Fruit fly (Drosophila melanogaster) whole organism, prepupa: ENCODE measurements around the gene Dci.

ENCODE experiments used
- Blimp-1 ChIP-seq: fragments of 200-800 bp; sonication (Bioruptor generic); optimal IDR thresholded peaks from 3 replicates; lab custom pipeline; 2017; ENCODE audit warnings: missing biosample characterization, missing genetic modification characterization, mild to moderate bottlenecking, moderate library complexity, missing genetic modification reagents
- CG10631 ChIP-seq: fragments of 200-800 bp; sonication (Bioruptor generic); optimal IDR thresholded peaks from 2 replicates; lab custom pipeline; 2016; ENCODE audit warnings: missing biosample characterization, missing genetic modification characterization
- CG10669 ChIP-seq: fragments of 200-800 bp; sonication (Bioruptor generic); optimal IDR thresholded peaks from 3 replicates; lab custom pipeline; 2018; ENCODE audit warnings: missing biosample characterization, mild to moderate bottlenecking, missing genetic modification characterization, moderate library complexity
- CG11294 ChIP-seq: fragments of 200-800 bp; sonication (Bioruptor generic); IDR thresholded peaks from 2 replicates; pipeline ENCODE4 v1.3.6; 2022; ENCODE audit warnings: missing biosample characterization, missing genetic modification characterization
- CG11762 ChIP-seq: fragments of 200-800 bp; sonication (Bioruptor generic); optimal IDR thresholded peaks from 3 replicates; lab custom pipeline; 2016; ENCODE audit warnings: missing biosample characterization, missing genetic modification characterization; ENCODE audit not compliant: insufficient read depth
- CG11902 ChIP-seq: fragments of 200-800 bp; sonication (Bioruptor generic); optimal IDR thresholded peaks from 3 replicates; lab custom pipeline; 2016; ENCODE audit warnings: missing biosample characterization, missing genetic modification characterization
- CG15336 ChIP-seq: fragments of 200-800 bp; sonication (Bioruptor generic); IDR thresholded peaks from 2 replicates; pipeline ENCODE4 v1.3.6; 2022; ENCODE audit warnings: missing biosample characterization, missing genetic modification characterization
- CG1621 ChIP-seq: fragments of 200-800 bp; sonication (Bioruptor generic); optimal IDR thresholded peaks from 3 replicates; lab custom pipeline; 2018; ENCODE audit warnings: missing biosample characterization, mild to moderate bottlenecking, missing genetic modification characterization
- CG16779 ChIP-seq: fragments of 200-800 bp; sonication (Bioruptor generic); optimal IDR thresholded peaks from 3 replicates; lab custom pipeline; 2017; ENCODE audit warnings: missing biosample characterization, mild to moderate bottlenecking, missing genetic modification characterization
- CG3032 ChIP-seq: fragments of 200-800 bp; optimal IDR thresholded peaks from 2 replicates; lab custom pipeline; 2019; ENCODE audit warnings: missing biosample characterization, mild to moderate bottlenecking, missing genetic modification characterization, moderate library complexity
- CG31627 ChIP-seq: fragments of 200-800 bp; sonication (Bioruptor generic); optimal IDR thresholded peaks from 3 replicates; lab custom pipeline; 2016; ENCODE audit warnings: missing biosample characterization, missing genetic modification characterization
- CG32006 ChIP-seq: fragments of 200-800 bp; sonication (Bioruptor generic); optimal IDR thresholded peaks from 3 replicates; lab custom pipeline; 2017; ENCODE audit warnings: missing biosample characterization, mild to moderate bottlenecking, missing genetic modification characterization
- CG4318 ChIP-seq: fragments of 200-800 bp; sonication (Bioruptor generic); optimal IDR thresholded peaks from 3 replicates; lab custom pipeline; 2017; ENCODE audit warnings: missing biosample characterization, mild to moderate bottlenecking, missing genetic modification characterization
- CG6276 ChIP-seq: fragments of 200-800 bp; sonication (Bioruptor generic); optimal IDR thresholded peaks from 2 replicates; lab custom pipeline; 2017; ENCODE audit warnings: missing biosample characterization, mild to moderate bottlenecking, missing genetic modification characterization
- CG6792 ChIP-seq: fragments of 200-800 bp; sonication (Bioruptor generic); optimal IDR thresholded peaks from 3 replicates; lab custom pipeline; 2016; ENCODE audit warnings: missing biosample characterization, missing genetic modification characterization
- CG6808 ChIP-seq: fragments of 200-800 bp; sonication (Bioruptor generic); optimal IDR thresholded peaks from 3 replicates; lab custom pipeline; 2017; ENCODE audit warnings: missing biosample characterization, missing genetic modification characterization, mild to moderate bottlenecking, moderate library complexity, missing genetic modification reagents
- CG8119 ChIP-seq: fragments of 200-800 bp; sonication (Bioruptor generic); IDR thresholded peaks from 3 replicates; pipeline ENCODE4 v1.3.6; 2022; ENCODE audit warnings: missing biosample characterization, missing genetic modification characterization
- CG8319 ChIP-seq: fragments of 200-800 bp; sonication (Bioruptor generic); optimal IDR thresholded peaks from 3 replicates; lab custom pipeline; 2016; ENCODE audit warnings: missing biosample characterization, missing genetic modification characterization
- CG8632 ChIP-seq: fragments of 200-800 bp; sonication (Bioruptor generic); optimal IDR thresholded peaks from 3 replicates; lab custom pipeline; 2016; ENCODE audit warnings: missing biosample characterization, missing genetic modification characterization
- CG9139 ChIP-seq: fragments of 200-800 bp; sonication (Bioruptor generic); optimal IDR thresholded peaks from 3 replicates; lab custom pipeline; 2017; ENCODE audit warnings: missing biosample characterization, mild to moderate bottlenecking, missing genetic modification characterization
- Eip75B ChIP-seq: fragments of 200-800 bp; sonication (Bioruptor generic); optimal IDR thresholded peaks from 3 replicates; lab custom pipeline; 2016; ENCODE audit warnings: missing biosample characterization, missing genetic modification characterization
- Eip78C ChIP-seq: fragments of 200-800 bp; sonication (Bioruptor generic); peaks from one replicate; lab custom pipeline; 2016; ENCODE audit warnings: missing biosample characterization, missing genetic modification characterization
- Eip93F ChIP-seq: fragments of 200-800 bp; sonication (Bioruptor generic); optimal IDR thresholded peaks from 2 replicates; lab custom pipeline; 2016; ENCODE audit warnings: missing biosample characterization, mild to moderate bottlenecking, missing genetic modification characterization
- Ets96B ChIP-seq: fragments of 200-800 bp; optimal IDR thresholded peaks from 2 replicates; lab custom pipeline; 2019; ENCODE audit warnings: missing biosample characterization, mild to moderate bottlenecking, missing genetic modification characterization, moderate library complexity
- Gug ChIP-seq: fragments of 200-800 bp; sonication (Bioruptor generic); IDR thresholded peaks from 2 replicates; pipeline ENCODE4 v1.3.6; 2022; ENCODE audit warnings: missing biosample characterization, missing genetic modification characterization
- Hr38 ChIP-seq: sonication (Bioruptor generic); optimal IDR thresholded peaks from 2 replicates; lab custom pipeline; 2016; ENCODE audit warnings: missing biosample characterization, missing genetic modification characterization
- Hr39 ChIP-seq: fragments of 200-800 bp; sonication (Bioruptor generic); optimal IDR thresholded peaks from 2 replicates; lab custom pipeline; 2016; ENCODE audit warnings: missing biosample characterization, missing genetic modification characterization
- Hr4 ChIP-seq: fragments of 200-800 bp; sonication (Bioruptor generic); optimal IDR thresholded peaks from 3 replicates; lab custom pipeline; 2016; ENCODE audit warnings: missing biosample characterization, missing genetic modification characterization
- Lpt ChIP-seq: fragments of 200-800 bp; sonication (Bioruptor generic); optimal IDR thresholded peaks from 3 replicates; lab custom pipeline; 2016; ENCODE audit warnings: missing biosample characterization, missing genetic modification characterization
- Met ChIP-seq: fragments of 200-800 bp; sonication (Bioruptor generic); optimal IDR thresholded peaks from 3 replicates; lab custom pipeline; 2016; ENCODE audit warnings: missing biosample characterization, missing genetic modification characterization
- OdsH ChIP-seq: fragments of 200-800 bp; sonication (Bioruptor generic); optimal IDR thresholded peaks from 3 replicates; lab custom pipeline; 2016; ENCODE audit warnings: missing biosample characterization, missing genetic modification characterization
- Sox14 ChIP-seq: fragments of 200-800 bp; sonication (Bioruptor generic); optimal IDR thresholded peaks from 3 replicates; lab custom pipeline; 2016; ENCODE audit warnings: missing biosample characterization, missing genetic modification characterization
- Sox15 ChIP-seq: fragments of 200-800 bp; sonication (Bioruptor generic); optimal IDR thresholded peaks from 3 replicates; lab custom pipeline; 2016; ENCODE audit warnings: missing biosample characterization, missing genetic modification characterization
- achi ChIP-seq: fragments of 200-800 bp; sonication (Bioruptor generic); optimal IDR thresholded peaks from 3 replicates; lab custom pipeline; 2016; ENCODE audit warnings: missing biosample characterization, missing genetic modification characterization
- acj6 ChIP-seq: fragments of 200-800 bp; sonication (Bioruptor generic); optimal IDR thresholded peaks from 3 replicates; lab custom pipeline; 2016; ENCODE audit warnings: missing biosample characterization, missing genetic modification characterization
- cyc ChIP-seq: fragments of 200-800 bp; sonication (Bioruptor generic); optimal IDR thresholded peaks from 3 replicates; lab custom pipeline; 2016; ENCODE audit warnings: missing biosample characterization, missing genetic modification characterization
- dac ChIP-seq: fragments of 200-800 bp; sonication (Bioruptor generic); optimal IDR thresholded peaks from 2 replicates; lab custom pipeline; 2017; ENCODE audit warnings: missing biosample characterization, mild to moderate bottlenecking, missing genetic modification characterization
- dsx ChIP-seq: fragments of 200-800 bp; optimal IDR thresholded peaks from 3 replicates; lab custom pipeline; 2019; ENCODE audit warnings: missing biosample characterization, mild to moderate bottlenecking, missing genetic modification characterization, moderate library complexity; ENCODE audit not compliant: poor library complexity, severe bottlenecking
- eg ChIP-seq: fragments of 200-800 bp; sonication (Bioruptor generic); IDR thresholded peaks from 3 replicates; pipeline ENCODE4 v1.3.6; 2022; ENCODE audit warnings: missing biosample characterization, missing genetic modification characterization
- esn ChIP-seq: fragments of 200-800 bp; sonication (Bioruptor generic); optimal IDR thresholded peaks from 2 replicates; lab custom pipeline; 2016; ENCODE audit warnings: missing biosample characterization, mild to moderate bottlenecking, missing genetic modification characterization, moderate library complexity
- fd59A ChIP-seq: fragments of 200-800 bp; sonication (Bioruptor generic); optimal IDR thresholded peaks from 2 replicates; lab custom pipeline; 2017; ENCODE audit warnings: missing biosample characterization, mild to moderate bottlenecking, missing genetic modification characterization, missing genetic modification reagents
- lz ChIP-seq: fragments of 200-800 bp; sonication (Bioruptor generic); optimal IDR thresholded peaks from 3 replicates; lab custom pipeline; 2016; ENCODE audit warnings: missing biosample characterization, missing genetic modification characterization
- net ChIP-seq: fragments of 200-800 bp; sonication (Bioruptor generic); optimal IDR thresholded peaks from 3 replicates; lab custom pipeline; 2016; ENCODE audit warnings: missing biosample characterization, missing genetic modification characterization
- spab ChIP-seq: fragments of 200-800 bp; sonication (Bioruptor generic); optimal IDR thresholded peaks from 2 replicates; lab custom pipeline; 2017; ENCODE audit warnings: missing biosample characterization, mild to moderate bottlenecking, missing genetic modification characterization, missing genetic modification reagents
- ss ChIP-seq, 2 experiments: fragments of 200-800 bp; sonication (Bioruptor generic); optimal IDR thresholded peaks; 2 replicates in 1 of 2; 3 replicates in 1 of 2; lab custom pipeline; 2017 to 2018; ENCODE audit warnings: mild to moderate bottlenecking in 2 of 2, missing biosample characterization in 2 of 2, missing genetic modification characterization in 2 of 2, moderate library complexity in 1 of 2
- svp ChIP-seq: fragments of 200-800 bp; sonication (Bioruptor generic); peaks from one replicate; lab custom pipeline; 2016; ENCODE audit warnings: missing biosample characterization, missing genetic modification characterization
- vri ChIP-seq: fragments of 200-800 bp; sonication (Bioruptor generic); optimal IDR thresholded peaks from 3 replicates; lab custom pipeline; 2016; ENCODE audit warnings: missing biosample characterization, mild to moderate bottlenecking, missing genetic modification characterization

Dci gene

dm6 chr3L:820975-821598 lies 30.1 kb upstream of the Dci start (continued):
- TF ChIP-seq acj6 (GFP tag; lab: Kevin White, UChicago), result peak; percentile 55
- 0 out of 2 replicates have a peak, but pooled peaks have one; percentile 42 for TF ChIP-seq CG15336 (GFP tag; lab: Robert Waterston, UW)
- peak; percentile 52 for TF ChIP-seq OdsH (GFP tag; lab: Kevin White, UChicago)
- TF ChIP-seq Eip78C (GFP tag; lab: Kevin White, UChicago), result peak; percentile 53
- peak; percentile 28 for TF ChIP-seq CG8632 (GFP tag; lab: Kevin White, UChicago)
- TF ChIP-seq Eip75B (GFP tag; lab: Kevin White, UChicago), result peak; percentile 33
- no peak for TF ChIP-seq ss (GFP tag; optimal IDR thresholded peaks at IDR 0.05; lab: Kevin White, UChicago)
- TF ChIP-seq CG8119 (GFP tag; lab: Robert Waterston, UW), result peak; percentile 34; the same call in 2 of the 3 replicates
- no peak for TF ChIP-seq CG4318
- no peak for TF ChIP-seq dsx

dm6 chr3L:821951-822350 lies 29.2 kb upstream of the Dci start:
- TF ChIP-seq CG9139 (GFP tag; lab: Kevin White, UChicago) (peak; percentile 70), Sox15 (GFP tag; lab: Kevin White, UChicago) (peak; percentile 36), CG6808 (peak; percentile 80), CG3032 (tag; lab: Kevin White, UChicago) (peak; percentile 87), CG15336 (GFP tag; lab: Robert Waterston, UW) (peak; percentile 55), Hr38 (GFP tag; lab: Kevin White, UChicago) (no peak), CG11762 (GFP tag; lab: Kevin White, UChicago) (peak; percentile 74), dac (peak; percentile 7), Blimp-1 (GFP tag; lab: Kevin White, UChicago) (peak; percentile 50), Ets96B (tag; lab: Kevin White, UChicago) (peak; percentile 89), net (peak; percentile 80), OdsH (GFP tag; lab: Kevin White, UChicago) (peak; percentile 74), CG10669 (GFP tag; lab: Kevin White, UChicago) (peak; percentile 86), lz (GFP tag; lab: Kevin White, UChicago) (peak; percentile 48), achi (peak; percentile 86), cyc (GFP tag; lab: Kevin White, UChicago) (peak; percentile 56), CG6276 (GFP tag; lab: Kevin White, UChicago) (peak; percentile 69), CG11902 (GFP tag; lab: Kevin White, UChicago) (peak; percentile 78), Eip75B (GFP tag; lab: Kevin White, UChicago) (peak; percentile 76), CG6792 (GFP tag; lab: Kevin White, UChicago) (peak; percentile 75), esn (GFP tag; lab: Kevin White, UChicago) (peak; percentile 74), CG8119 (GFP tag; lab: Robert Waterston, UW) (peak; percentile 72), Eip93F (GFP tag; lab: Kevin White, UChicago) (peak; percentile 50), Lpt (GFP tag; lab: Kevin White, UChicago) (peak; percentile 48), svp (GFP tag; lab: Kevin White, UChicago) (peak; percentile 86), Eip78C (GFP tag; lab: Kevin White, UChicago) (peak; percentile 95), CG32006 (GFP tag; lab: Kevin White, UChicago) (peak; percentile 70), eg (peak; percentile 76; the same call in 1 of the 3 replicates), vri (GFP tag; lab: Kevin White, UChicago) (peak; percentile 16), CG10631 (peak; percentile 79), fd59A (GFP tag; lab: Kevin White, UChicago) (peak; percentile 50), Hr39 (peak; percentile 48), spab (GFP tag; lab: Kevin White, UChicago) (peak; percentile 86), Gug (GFP tag; lab: Robert Waterston, UW) (peak; percentile 78), Met (GFP tag; lab: Kevin White, UChicago) (peak; percentile 75), CG16779 (tag; lab: Kevin White, UChicago) (peak; percentile 76), CG1621 (tag; lab: Kevin White, UChicago) (peak; percentile 56), CG31627 (peak; percentile 51), CG8319 (peak; percentile 72), acj6 (GFP tag; lab: Kevin White, UChicago) (peak; percentile 75), Sox14 (peak; percentile 69), Hr4 (GFP tag; lab: Kevin White, UChicago) (peak; percentile 62), CG8632 (GFP tag; lab: Kevin White, UChicago) (peak; percentile 59), dsx (peak; percentile 72), CG11294 (peak; percentile 56)
